Worm (Caenorhabditis elegans) whole organism, L1 larva: Measurements from ENCODE around the gene cpf-1.

Experiments
- C16A3.4 ChIP-seq: fragments of 150-350 bp; optimal IDR thresholded peaks from 2 replicates; lab custom pipeline; 2014; ENCODE audit warnings: missing biosample characterization, missing genetic modification characterization
- F16B12.6 ChIP-seq: fragments of 150-350 bp; optimal IDR thresholded peaks from 2 replicates; lab custom pipeline; 2014; ENCODE audit warnings: missing biosample characterization, missing genetic modification characterization
- Y116A8C.19 ChIP-seq: sonication (generic microtip); optimal IDR thresholded peaks from 2 replicates; lab custom pipeline; 2016; ENCODE audit warnings: missing compliant biosample characterization, missing genetic modification characterization, borderline replicate concordance
- alr-1 ChIP-seq: fragments of 200-800 bp; sonication (Bioruptor generic); optimal IDR thresholded peaks from 2 replicates; lab custom pipeline; 2018; ENCODE audit warnings: borderline replicate concordance, mild to moderate bottlenecking, missing genetic modification characterization, missing compliant biosample characterization
- aly-2 ChIP-seq: fragments of 150-350 bp; optimal IDR thresholded peaks from 2 replicates; lab custom pipeline; 2014; ENCODE audit warnings: missing biosample characterization, missing genetic modification characterization
- blmp-1 ChIP-seq: fragments of 150-350 bp; optimal IDR thresholded peaks from 2 replicates; lab custom pipeline; 2014; ENCODE audit warnings: missing biosample characterization, missing genetic modification characterization
- ces-1 ChIP-seq: fragments of 150-350 bp; optimal IDR thresholded peaks from 2 replicates; lab custom pipeline; 2014; ENCODE audit warnings: missing biosample characterization, missing genetic modification reagents, missing genetic modification characterization
- dsc-1 ChIP-seq: sonication (generic microtip); optimal IDR thresholded peaks from 2 replicates; lab custom pipeline; 2016; ENCODE audit warnings: mild to moderate bottlenecking, missing genetic modification characterization, missing compliant biosample characterization
- efl-1 ChIP-seq, 4 experiments: fragments of 150-350 bp; optimal IDR thresholded peaks in 3 of 4; peaks in 1 of 4; 1 replicate in 1 of 4; 2 replicates in 3 of 4; lab custom pipeline; 2014; ENCODE audit warnings: missing biosample characterization in 2 of 4, missing genetic modification characterization in 2 of 4, missing genetic modification reagents in 2 of 4
- egl-13 ChIP-seq: sonication (generic microtip); optimal IDR thresholded peaks from 2 replicates; lab custom pipeline; 2016; ENCODE audit warnings: missing genotype, missing genetic modification reagents, missing genetic modification characterization, missing compliant biosample characterization
- elt-3 ChIP-seq, 6 experiments: fragments of 150-350 bp in 1 of 6; sonication (generic microtip); optimal IDR thresholded peaks; 2 replicates each; lab custom pipeline; 2017 to 2018; ENCODE audit warnings: missing biosample characterization in 6 of 6, missing genetic modification characterization in 6 of 6, inconsistent platforms in 1 of 6
- fkh-10 ChIP-seq: sonication (generic microtip); optimal IDR thresholded peaks from 2 replicates; lab custom pipeline; 2017; ENCODE audit warnings: missing biosample characterization, missing genetic modification reagents, missing genetic modification characterization
- fkh-8 ChIP-seq: sonication (generic microtip); optimal IDR thresholded peaks from 2 replicates; lab custom pipeline; 2016; ENCODE audit warnings: mild to moderate bottlenecking, missing genetic modification characterization, missing compliant biosample characterization
- hlh-17 ChIP-seq: fragments of 200-800 bp; sonication (Bioruptor generic); optimal IDR thresholded peaks from 2 replicates; lab custom pipeline; 2018; ENCODE audit warnings: missing genetic modification characterization, mild to moderate bottlenecking, missing compliant biosample characterization, moderate library complexity, borderline replicate concordance
- hpl-2 ChIP-seq: fragments of 150-350 bp; optimal IDR thresholded peaks from 2 replicates; lab custom pipeline; 2014; ENCODE audit warnings: missing biosample characterization, missing genetic modification reagents, missing genetic modification characterization
- isw-1 ChIP-seq: fragments of 200-800 bp; sonication (Bioruptor generic); IDR thresholded peaks from 2 replicates; pipeline ENCODE4 v1.3.6; 2022; ENCODE audit warnings: missing genetic modification characterization, missing compliant biosample characterization
- jun-1 ChIP-seq: fragments of 150-350 bp; optimal IDR thresholded peaks from 2 replicates; lab custom pipeline; 2014; ENCODE audit warnings: missing biosample characterization, missing genetic modification reagents, missing genetic modification characterization
- lin-13 ChIP-seq: fragments of 150-350 bp; optimal IDR thresholded peaks from 2 replicates; lab custom pipeline; 2014; ENCODE audit warnings: missing biosample characterization, missing genetic modification reagents, missing genetic modification characterization
- lin-14 ChIP-seq: fragments of 200-800 bp; sonication (Bioruptor generic); optimal IDR thresholded peaks from 2 replicates; lab custom pipeline; 2018; ENCODE audit warnings: mild to moderate bottlenecking, missing genetic modification characterization, moderate library complexity, missing compliant biosample characterization
- lin-35 ChIP-seq, 2 experiments: fragments of 150-350 bp; optimal IDR thresholded peaks; 2 replicates each; lab custom pipeline; 2014; ENCODE audit warnings: missing biosample characterization in 2 of 2, missing genetic modification characterization in 2 of 2, missing genetic modification reagents in 2 of 2
- lsy-2 ChIP-seq, 2 experiments: fragments of 150-350 bp; optimal IDR thresholded peaks; 2 replicates each; lab custom pipeline; 2014; ENCODE audit warnings: missing biosample characterization in 2 of 2, missing genetic modification characterization in 2 of 2
- mab-9 ChIP-seq: fragments of 200-800 bp; sonication (Bioruptor generic); IDR thresholded peaks from 2 replicates; pipeline ENCODE4 v1.3.6; 2022; ENCODE audit warnings: missing genetic modification reagents, missing genetic modification characterization, missing compliant biosample characterization
- mdl-1 ChIP-seq, 2 experiments: fragments of 150-350 bp; optimal IDR thresholded peaks; 2 replicates each; lab custom pipeline; 2014 to 2017; ENCODE audit warnings: missing biosample characterization in 2 of 2, missing genetic modification characterization in 2 of 2, inconsistent platforms in 1 of 2
- mep-1 ChIP-seq: fragments of 150-350 bp; optimal IDR thresholded peaks from 2 replicates; lab custom pipeline; 2014; ENCODE audit warnings: missing biosample characterization, missing genetic modification characterization
- nhr-12 ChIP-seq: sonication (generic microtip); optimal IDR thresholded peaks from 2 replicates; lab custom pipeline; 2017; ENCODE audit warnings: missing biosample characterization, missing genetic modification characterization
- nhr-19 ChIP-seq: fragments of 200-800 bp; sonication (Bioruptor generic); conservative IDR thresholded peaks from 2 replicates; pipeline ENCODE4 v1.3.6; 2022; ENCODE audit warnings: missing genetic modification characterization, missing compliant biosample characterization
- nhr-20 ChIP-seq: sonication (generic microtip); optimal IDR thresholded peaks from 2 replicates; lab custom pipeline; 2016; ENCODE audit warnings: mild to moderate bottlenecking, missing genetic modification characterization, missing compliant biosample characterization
- nhr-237 ChIP-seq: fragments of 150-350 bp; optimal IDR thresholded peaks from 2 replicates; lab custom pipeline; 2014; ENCODE audit warnings: missing biosample characterization, missing genetic modification characterization
- nhr-28 ChIP-seq: fragments of 150-350 bp; optimal IDR thresholded peaks from 2 replicates; lab custom pipeline; 2014; ENCODE audit warnings: missing biosample characterization, missing genetic modification characterization
- nhr-76 ChIP-seq: sonication (generic microtip); optimal IDR thresholded peaks from 2 replicates; lab custom pipeline; 2017; ENCODE audit warnings: missing biosample characterization, missing genetic modification characterization
- nhr-85 ChIP-seq: sonication (generic microtip); peaks from one replicate; lab custom pipeline; 2016; ENCODE audit warnings: missing genetic modification characterization, inconsistent platforms, missing compliant biosample characterization
- pqm-1 ChIP-seq: sonication (generic microtip); optimal IDR thresholded peaks from 3 replicates; lab custom pipeline; 2017; ENCODE audit warnings: missing biosample characterization, missing genetic modification characterization
- rnt-1 ChIP-seq: sonication (generic microtip); optimal IDR thresholded peaks from 2 replicates; lab custom pipeline; 2016; ENCODE audit warnings: mild to moderate bottlenecking, missing genetic modification characterization, moderate library complexity, missing compliant biosample characterization
- skn-1 ChIP-seq: fragments of 150-350 bp; optimal IDR thresholded peaks from 2 replicates; lab custom pipeline; 2014; ENCODE audit warnings: missing biosample characterization, missing genetic modification characterization
- snu-23 ChIP-seq: sonication (generic microtip); optimal IDR thresholded peaks from 2 replicates; lab custom pipeline; 2016; ENCODE audit warnings: missing genetic modification characterization, missing compliant biosample characterization
- swsn-7 ChIP-seq: sonication (generic microtip); optimal IDR thresholded peaks from 2 replicates; lab custom pipeline; 2016; ENCODE audit warnings: missing genetic modification characterization, missing compliant biosample characterization
- tbx-2 ChIP-seq: sonication (generic microtip); optimal IDR thresholded peaks from 2 replicates; lab custom pipeline; 2016; ENCODE audit warnings: missing genetic modification characterization, missing compliant biosample characterization
- unc-130 ChIP-seq: fragments of 150-350 bp; optimal IDR thresholded peaks from 2 replicates; lab custom pipeline; 2017; ENCODE audit warnings: missing biosample characterization, missing genetic modification characterization, inconsistent platforms
- unc-30 ChIP-seq: sonication (generic microtip); optimal IDR thresholded peaks from 2 replicates; lab custom pipeline; 2017; ENCODE audit warnings: missing biosample characterization, missing genetic modification characterization
- unc-86 ChIP-seq: sonication (generic microtip); optimal IDR thresholded peaks from 2 replicates; lab custom pipeline; 2016; ENCODE audit warnings: missing genetic modification characterization, missing compliant biosample characterization
- zag-1 ChIP-seq: fragments of 150-350 bp; optimal IDR thresholded peaks from 2 replicates; lab custom pipeline; 2014; ENCODE audit warnings: missing biosample characterization, missing genetic modification characterization
- zip-4 ChIP-seq: fragments of 200-800 bp; sonication (Bioruptor generic); optimal IDR thresholded peaks from 2 replicates; lab custom pipeline; 2018; ENCODE audit warnings: mild to moderate bottlenecking, missing genetic modification characterization, moderate library complexity, missing compliant biosample characterization

The cpf-1 gene

DNA sequence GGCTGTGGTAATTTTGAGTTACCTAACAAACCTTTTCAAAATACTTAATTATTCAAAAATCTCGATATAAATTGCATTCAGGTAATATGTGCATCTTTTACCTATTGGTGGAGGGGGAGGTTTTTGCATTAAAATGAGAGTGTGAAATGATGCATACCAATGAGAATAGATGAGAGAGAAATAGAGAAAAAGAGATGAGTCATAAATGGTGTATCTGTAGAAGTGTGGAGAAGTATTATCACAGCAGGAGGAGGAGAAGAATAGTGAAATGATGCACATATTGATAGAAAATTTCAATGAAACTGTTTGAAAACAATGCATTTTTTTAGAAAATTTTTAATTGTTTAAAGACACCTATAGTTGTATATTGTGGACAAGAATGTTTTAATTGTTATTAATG lies 38.3 kb upstream of the cpf-1 start:
- TF ChIP-seq lin-14 (GFP tag; lab: Kevin White, UChicago) (peak; percentile 30), Y116A8C.19 (no peak), fkh-10 (GFP tag; lab: Kevin White, UChicago) (no peak), mep-1 (tag; lab: Kevin White, UChicago) (peak; percentile 12), nhr-85 (tag; lab: Kevin White, UChicago) (peak; percentile 31)
- TF ChIP-seq, all 84 proteins: peak for 3

DNA sequence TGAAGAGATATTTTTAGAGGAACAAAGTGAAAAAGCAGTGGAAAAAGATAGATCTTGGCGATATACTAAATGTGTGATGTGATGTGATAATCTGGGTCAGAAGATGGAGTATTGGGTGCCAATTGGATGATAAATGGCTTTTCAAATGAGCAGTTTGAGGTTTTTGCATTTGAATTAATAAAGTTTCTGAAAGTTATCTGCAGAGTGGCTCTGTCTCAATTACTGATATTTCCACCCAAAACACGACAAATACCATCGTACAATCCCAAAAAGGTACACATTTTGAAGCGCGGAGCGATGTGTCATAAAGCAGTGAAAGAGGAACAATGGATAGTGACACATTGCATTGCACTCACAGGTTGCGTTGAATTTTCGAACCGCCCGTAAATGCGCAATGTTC lies 37.3 kb upstream of the cpf-1 start:
- TF ChIP-seq nhr-20 (tag; lab: Kevin White, UChicago) (no peak), tbx-2 (tag; lab: Kevin White, UChicago) (no peak), isw-1 (GFP tag; lab: Robert Waterston, UW) (no peak), mdl-1 (tag; optimal IDR thresholded peaks at IDR 0.05; lab: Kevin White, UChicago) (no peak), zip-4 (no peak), elt-3 (tag; optimal IDR thresholded peaks at IDR 0.05; lab: Kevin White, UChicago) (no peak), Y116A8C.19 (no peak), nhr-19 (no peak), fkh-8 (tag; lab: Kevin White, UChicago) (no peak), ces-1 (GFP tag; lab: Kevin White, UChicago) (no peak)
- TF ChIP-seq, all 84 proteins: peak for 0

DNA sequence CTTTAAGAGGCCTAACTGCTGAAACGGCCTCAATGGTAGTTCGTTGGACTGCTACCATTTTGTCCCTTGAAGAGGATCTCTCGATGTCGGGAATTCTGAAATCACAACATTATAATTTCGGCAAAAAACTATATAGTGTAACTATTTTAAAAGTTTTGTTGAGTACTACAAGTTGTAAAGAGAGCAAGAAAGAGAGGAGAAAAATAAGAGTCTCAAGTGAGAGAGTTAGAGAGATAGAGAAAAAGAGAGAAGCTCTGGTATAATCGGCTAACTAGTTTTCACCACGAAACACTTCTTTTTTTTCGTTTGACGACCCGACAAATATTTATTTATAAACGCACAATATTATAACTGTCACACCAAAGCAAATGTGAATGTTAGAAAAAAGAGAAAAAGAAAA lies 35.4 kb upstream of the cpf-1 start, which contains the start of gene vab-9:
Gene vab-9 (minus strand): TSS at position 101 of the 400 bp plus-strand sequence.
- TF ChIP-seq efl-1 (optimal IDR thresholded peaks at IDR 0.05; lab: Kevin White, UChicago), result no peak
- peak in 1 of 2 experiments; percentile 39 for TF ChIP-seq efl-1 (GFP tag; optimal IDR thresholded peaks at IDR 0.05 in 1 of 2; lab: Kevin White, UChicago)
- TF ChIP-seq snu-23 (GFP tag; lab: Kevin White, UChicago), result no peak

DNA sequence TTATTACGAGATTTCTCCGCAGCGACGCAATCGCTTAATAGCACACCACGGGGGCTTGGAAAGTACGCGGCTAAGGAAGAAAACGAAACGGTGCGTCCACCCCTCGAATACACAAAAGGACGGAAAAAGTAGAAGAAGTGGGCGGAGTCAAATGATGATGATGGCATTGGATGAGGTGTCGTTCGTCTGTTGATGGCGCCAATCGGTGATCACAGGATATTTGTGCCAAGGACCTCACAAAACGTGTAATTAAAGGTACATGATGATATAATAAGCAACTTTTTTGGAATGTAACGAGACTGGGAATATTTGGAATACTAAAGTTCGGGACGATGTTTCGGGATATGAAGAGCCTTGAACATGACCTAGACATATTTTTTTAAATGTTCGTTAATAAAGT lies 32.1 kb upstream of the cpf-1 start, which contains the start of gene cutl-12:
Gene cutl-12 (minus strand): TSS at position 101 of the 400 bp plus-strand sequence.
- TF ChIP-seq nhr-19, result no peak
- TF ChIP-seq blmp-1 (tag; lab: Kevin White, UChicago), result peak; percentile 24
- TF ChIP-seq, all 84 proteins: peak for 1

DNA sequence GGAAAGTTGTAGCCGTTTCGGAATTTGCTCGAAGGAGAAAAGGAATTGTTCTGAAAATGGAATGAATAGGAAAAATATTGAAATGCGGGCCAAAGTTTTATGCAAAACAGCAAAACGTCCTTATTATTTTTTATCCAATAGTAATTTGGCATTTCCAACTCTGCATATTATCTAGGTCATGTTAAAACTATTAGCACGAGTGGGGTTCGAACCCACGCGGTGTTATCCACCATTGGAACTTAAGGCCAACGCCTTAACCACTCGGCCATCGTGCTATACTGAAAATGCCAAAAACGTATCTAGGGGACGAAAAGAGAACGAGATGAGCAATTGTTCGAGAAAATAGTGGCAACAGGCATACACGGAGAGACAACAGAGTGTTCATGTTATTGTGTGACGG lies 29.5 kb upstream of the cpf-1 start:
- TF ChIP-seq hlh-17 (GFP tag; lab: Kevin White, UChicago) (no peak), rnt-1 (tag; lab: Kevin White, UChicago) (no peak), mdl-1 (tag; optimal IDR thresholded peaks at IDR 0.05; lab: Kevin White, UChicago) (no peak), nhr-12 (tag; lab: Kevin White, UChicago) (no peak), tbx-2 (tag; lab: Kevin White, UChicago) (no peak), dsc-1 (tag; lab: Kevin White, UChicago) (no peak), F16B12.6 (tag; lab: Kevin White, UChicago) (no peak), unc-30 (no peak), swsn-7 (tag; lab: Kevin White, UChicago) (no peak), fkh-10 (GFP tag; lab: Kevin White, UChicago) (no peak), egl-13 (tag; lab: Kevin White, UChicago) (no peak), mab-9 (no peak), hpl-2 (no peak), aly-2 (tag; lab: Kevin White, UChicago) (no peak), jun-1 (tag; lab: Kevin White, UChicago) (no peak)

DNA sequence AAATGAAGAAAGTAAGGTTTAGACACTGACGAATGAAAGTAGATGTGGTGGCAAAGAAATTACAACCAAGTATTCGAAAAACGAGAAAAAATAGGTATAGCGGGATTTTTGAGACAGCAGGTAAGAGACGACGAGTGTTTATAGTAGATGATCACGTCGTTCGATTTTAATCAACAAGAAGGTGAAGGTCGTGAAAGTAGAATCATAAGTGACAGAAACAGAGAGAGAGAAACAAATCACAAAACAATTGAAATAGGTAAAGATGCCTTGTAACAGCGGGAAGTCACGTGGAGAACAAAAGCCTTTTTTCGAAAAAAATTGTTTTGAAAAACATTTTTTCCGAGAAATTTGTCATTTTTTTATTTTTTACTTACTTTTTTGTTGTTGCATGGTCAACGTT lies 27.8 kb upstream of the cpf-1 start, which contains the start of gene T22C8.6:
Gene T22C8.6 (minus strand): TSS at position 194 of the 400 bp plus-strand sequence.
- TF ChIP-seq lin-14 (GFP tag; lab: Kevin White, UChicago) (peak; percentile 48), elt-3 (tag; optimal IDR thresholded peaks at IDR 0.05; lab: Kevin White, UChicago) (peak in 1 of 6 experiments; percentile 25), nhr-85 (tag; lab: Kevin White, UChicago) (peak; percentile 75), skn-1 (tag; lab: Kevin White, UChicago) (no peak), unc-130 (tag; lab: Kevin White, UChicago) (no peak), unc-86 (tag; lab: Kevin White, UChicago) (no peak), nhr-28 (tag; lab: Kevin White, UChicago) (no peak), lin-13 (GFP tag; lab: Kevin White, UChicago) (no peak), nhr-237 (tag; lab: Kevin White, UChicago) (no peak), lsy-2 (tag; optimal IDR thresholded peaks at IDR 0.05; lab: Kevin White, UChicago) (no peak), nhr-76 (tag; lab: Kevin White, UChicago) (no peak), rnt-1 (tag; lab: Kevin White, UChicago) (no peak), pqm-1 (no peak), alr-1 (no peak), zag-1 (tag; lab: Kevin White, UChicago) (no peak), F16B12.6 (tag; lab: Kevin White, UChicago) (no peak), zip-4 (no peak), lin-35 (GFP tag; optimal IDR thresholded peaks at IDR 0.05; lab: Kevin White, UChicago) (peak in 1 of 2 experiments; percentile 3), C16A3.4 (tag; lab: Kevin White, UChicago) (no peak), blmp-1 (tag; lab: Kevin White, UChicago) (peak; percentile 78), nhr-20 (tag; lab: Kevin White, UChicago) (peak; percentile 47), hlh-17 (GFP tag; lab: Kevin White, UChicago) (no peak)
- TF ChIP-seq, all 84 proteins: peak for 6
